Worm (Caenorhabditis elegans): ENCODE results near the gene Y57G7A.11.
A peak's percentile ranks its signal among the peaks of the same experiment; 100 is the strongest.

Gene Y57G7A.11

DNA sequence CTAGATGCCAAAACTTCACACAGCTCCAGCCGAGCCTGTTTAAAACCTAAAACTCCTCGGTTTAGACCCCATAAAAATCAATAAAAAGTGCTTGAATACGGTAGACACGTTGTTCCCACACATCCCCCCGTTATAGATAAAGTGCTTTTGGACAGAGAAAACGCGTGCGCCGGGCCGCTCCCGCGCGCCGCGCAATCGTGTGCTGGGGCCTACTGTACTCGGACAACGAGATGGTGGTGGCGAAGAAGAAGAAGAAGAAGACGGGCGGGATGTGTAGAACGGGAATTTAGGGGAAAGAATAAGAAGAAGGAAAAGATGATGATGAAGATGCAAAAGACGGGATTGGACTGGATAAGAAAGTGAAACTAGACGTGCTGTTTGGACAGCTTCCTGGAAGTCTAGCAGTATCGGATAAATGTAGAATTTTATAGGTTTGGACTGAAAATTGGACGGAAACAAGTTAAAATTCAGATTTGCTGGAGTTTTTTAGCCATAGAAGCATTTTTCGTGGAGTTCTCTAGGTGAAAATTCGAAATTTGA lies 32.2 kb downstream of the Y57G7A.11 start (continued):
- TF ChIP-seq dve-1 (tag; optimal IDR thresholded peaks at IDR 0.05; ENCODE audit: insufficient read depth) (no peak), F49E8.2 (tag; optimal IDR thresholded peaks at IDR 0.05; ENCODE audit: borderline replicate concordance) (no peak), zag-1 (tag; optimal IDR thresholded peaks at IDR 0.05) (no peak), ZK337.2 (GFP tag; IDR thresholded peaks at IDR 0.05) (no peak), rbr-2 (tag; optimal IDR thresholded peaks at IDR 0.05) (no peak), Y105C5A.15 (GFP tag; IDR thresholded peaks at IDR 0.05) (no peak), duxl-1 (tag; optimal IDR thresholded peaks at IDR 0.05; ENCODE audit: poor library complexity) (no peak), saeg-2 (GFP tag; IDR thresholded peaks at IDR 0.05) (0 out of 2 replicates have a peak, but pooled peaks have one; percentile 30), lin-15B (tag; optimal IDR thresholded peaks at IDR 0.05) (no peak), lin-13 (GFP tag; optimal IDR thresholded peaks at IDR 0.05) (no peak), mdt-29 (GFP tag; IDR thresholded peaks at IDR 0.05) (no peak), daf-12 (tag; optimal IDR thresholded peaks at IDR 0.05) (no peak), tag-97 (GFP tag; IDR thresholded peaks at IDR 0.05) (no peak), ceh-32 (tag; optimal IDR thresholded peaks at IDR 0.05; ENCODE audit: poor library complexity) (no peak), T20F7.1 (GFP tag; optimal IDR thresholded peaks at IDR 0.05) (no peak), mdl-1 (tag; optimal IDR thresholded peaks at IDR 0.05) (peak in 1 of 2 experiments; percentile 18), lin-29 (GFP tag; IDR thresholded peaks at IDR 0.05) (no peak), arid-1 (GFP tag; conservative IDR thresholded peaks at IDR 0.05) (no peak), pha-4 (GFP tag; IDR thresholded peaks at IDR 0.05) (no peak), pha-4 (tag; optimal IDR thresholded peaks at IDR 0.05) (no peak), nhr-10 (tag; optimal IDR thresholded peaks at IDR 0.05) (no peak), Y48G9A.11 (GFP tag; IDR thresholded peaks at IDR 0.05) (no peak), lir-3 (tag; optimal IDR thresholded peaks at IDR 0.05) (no peak), lsy-2 (tag; optimal IDR thresholded peaks at IDR 0.05) (no peak), zip-2 (tag; optimal IDR thresholded peaks at IDR 0.05) (no peak), gei-8 (GFP tag; optimal IDR thresholded peaks at IDR 0.05) (no peak), mxl-3 (GFP tag; optimal IDR thresholded peaks at IDR 0.05) (peak; percentile 91), tra-1 (GFP tag; IDR thresholded peaks at IDR 0.05) (no peak), snpc-4 (tag; optimal IDR thresholded peaks at IDR 0.05) (no peak), egl-27 (tag; optimal IDR thresholded peaks at IDR 0.05) (no peak), nhr-76 (tag; optimal IDR thresholded peaks at IDR 0.05) (no peak), spr-3 (GFP tag; optimal IDR thresholded peaks at IDR 0.05) (no peak), nhr-237 (tag; optimal IDR thresholded peaks at IDR 0.05) (no peak), mep-1 (tag; optimal IDR thresholded peaks at IDR 0.05) (no peak), vab-7 (GFP tag; IDR thresholded peaks at IDR 0.05) (no peak), ceh-62 (tag; optimal IDR thresholded peaks at IDR 0.05) (no peak), sdz-12 (GFP tag; optimal IDR thresholded peaks at IDR 0.05) (no peak), daf-19 (GFP tag; conservative IDR thresholded peaks at IDR 0.05) (no peak), nhr-77 (tag; optimal IDR thresholded peaks at IDR 0.05) (no peak)

DNA sequence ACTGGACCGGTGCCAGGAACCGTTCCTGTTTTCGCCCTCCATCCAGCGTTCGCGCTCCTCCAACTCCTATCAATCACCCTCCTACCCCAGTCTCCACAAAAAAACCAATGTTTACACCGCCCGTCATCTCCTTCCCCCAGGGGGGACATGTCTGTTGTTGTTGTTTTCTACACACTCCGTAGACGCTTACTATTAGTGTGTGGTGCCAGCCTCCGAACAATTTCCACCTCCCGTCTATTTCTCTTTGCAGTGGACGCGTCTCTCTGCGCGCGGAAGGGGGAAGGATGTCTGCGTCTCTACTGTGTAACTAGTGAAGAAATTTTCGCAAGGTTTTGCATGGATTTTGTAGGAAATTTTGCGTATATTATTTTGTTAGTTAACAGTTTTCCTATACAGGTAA lies 34.2 kb downstream of the Y57G7A.11 start:
- TF ChIP-seq ctbp-1 (GFP tag; IDR thresholded peaks at IDR 0.05) (0 out of 2 replicates have a peak, but pooled peaks have one; percentile 14), tag-97 (GFP tag; IDR thresholded peaks at IDR 0.05) (no peak), nhr-77 (tag; optimal IDR thresholded peaks at IDR 0.05) (no peak), aha-1 (tag) (peak; percentile 51), nhr-42 (GFP tag; IDR thresholded peaks at IDR 0.05) (peak; percentile 46; the same call in 1 of the 2 replicates), hif-1 (tag; optimal IDR thresholded peaks at IDR 0.05) (no peak), mxl-3 (GFP tag; optimal IDR thresholded peaks at IDR 0.05) (peak; percentile 47), ztf-7 (tag; optimal IDR thresholded peaks at IDR 0.05) (no peak), lin-1 (GFP tag; IDR thresholded peaks at IDR 0.05) (no peak), pqm-1 (tag; optimal IDR thresholded peaks at IDR 0.05) (no peak), madf-9 (GFP tag; conservative IDR thresholded peaks at IDR 0.05) (peak; percentile 92), lsy-2 (tag; optimal IDR thresholded peaks at IDR 0.05) (peak in 1 of 2 experiments; percentile 12), mdt-29 (GFP tag; IDR thresholded peaks at IDR 0.05) (no peak), mep-1 (tag; optimal IDR thresholded peaks at IDR 0.05) (peak; percentile 33), nhr-41 (GFP tag; IDR thresholded peaks at IDR 0.05) (no peak), nhr-48 (tag; optimal IDR thresholded peaks at IDR 0.05) (no peak), hmg-1.1 (GFP tag; IDR thresholded peaks at IDR 0.05) (peak; percentile 32; the same call in 1 of the 2 replicates), T26A8.4 (GFP tag; IDR thresholded peaks at IDR 0.05) (peak; percentile 62), set-16 (GFP tag; IDR thresholded peaks at IDR 0.05) (peak; percentile 26; the same call in 1 of the 2 replicates)

Data from whole organism, L4 larva.